Fruit fly (Drosophila melanogaster): Measurements from ENCODE around the gene Dhrs4.

Gene Dhrs4

dm6 chr3L:5145814-5146244 lies 4.4 kb upstream of the Dhrs4 start, which contains the start of the genes Fitm and AlaRS-m (continued):
- TF ChIP-seq crp (GFP tag; optimal IDR thresholded peaks at IDR 0.05) (peak; percentile 88 to 98), sr (GFP tag; IDR thresholded peaks at IDR 0.05) (no peak), Sry-β (GFP tag; optimal IDR thresholded peaks at IDR 0.05) (peak; percentile 42), Blimp-1 (GFP tag; optimal IDR thresholded peaks at IDR 0.05) (peak; percentile 99), Neu2 (GFP tag; optimal IDR thresholded peaks at IDR 0.05; ENCODE audit: borderline replicate concordance) (no peak), BEAF-32 (GFP tag; optimal IDR thresholded peaks at IDR 0.05) (peak; percentile 0), CG12769 (tag; optimal IDR thresholded peaks at IDR 0.05) (no peak), HmgZ (tag; optimal IDR thresholded peaks at IDR 0.05) (peak; percentile 41), Mad (GFP tag; optimal IDR thresholded peaks at IDR 0.05) (no peak), CG5180 (GFP tag; optimal IDR thresholded peaks at IDR 0.05) (no peak), MESR4 (GFP tag; optimal IDR thresholded peaks at IDR 0.05) (peak; percentile 68), CG11093 (GFP tag; IDR thresholded peaks at IDR 0.05) (no peak), hbn (GFP tag; IDR thresholded peaks at IDR 0.05; ENCODE audit: partially characterized antibody) (0 out of 2 replicates have a peak, but pooled peaks have one; percentile 29), CG16815 (GFP tag; optimal IDR thresholded peaks at IDR 0.05) (no peak), CG12942 (GFP tag; optimal IDR thresholded peaks at IDR 0.05) (no peak), pnt (GFP tag; optimal IDR thresholded peaks at IDR 0.05) (no peak), E2f1 (GFP tag; IDR thresholded peaks at IDR 0.05) (no peak), Med (GFP tag) (peak; percentile 68), sens-2 (GFP tag; IDR thresholded peaks at IDR 0.05) (0 out of 2 replicates have a peak, but pooled peaks have one; percentile 12), Sin3A (optimal IDR thresholded peaks at IDR 0.05) (peak; percentile 46), CG13287 (GFP tag; IDR thresholded peaks at IDR 0.05; ENCODE audit: partially characterized antibody) (peak; percentile 51; the same call in 1 of the 2 replicates), kah (GFP tag; optimal IDR thresholded peaks at IDR 0.05) (no peak), C15 (GFP tag; IDR thresholded peaks at IDR 0.05) (no peak), seq (GFP tag; IDR thresholded peaks at IDR 0.05) (no peak), oc (tag; optimal IDR thresholded peaks at IDR 0.05) (no peak), mirr (GFP tag; optimal IDR thresholded peaks at IDR 0.05) (no peak), pita (GFP tag; optimal IDR thresholded peaks at IDR 0.05) (no peak), vnd (GFP tag; IDR thresholded peaks at IDR 0.05; ENCODE audit: partially characterized antibody) (no peak), zen (tag; optimal IDR thresholded peaks at IDR 0.05) (no peak), stwl (tag; optimal IDR thresholded peaks at IDR 0.05) (peak; percentile 30), CG15601 (tag; optimal IDR thresholded peaks at IDR 0.05) (no peak), CG17385 (GFP tag; optimal IDR thresholded peaks at IDR 0.05) (no peak), CG4617 (GFP tag; optimal IDR thresholded peaks at IDR 0.05; ENCODE audit: borderline replicate concordance) (peak; percentile 42), Ada2b (GFP tag; IDR thresholded peaks at IDR 0.05) (no peak), Pdp1 (GFP tag; optimal IDR thresholded peaks at IDR 0.05) (peak in 1 of 2 experiments; percentile 2), CoRest (tag; optimal IDR thresholded peaks at IDR 0.05) (no peak), CG42726 (GFP tag; IDR thresholded peaks at IDR 0.05; ENCODE audit: partially characterized antibody) (no peak), scrt (GFP tag; optimal IDR thresholded peaks at IDR 0.05) (peak; percentile 88), CG3163 (GFP tag; optimal IDR thresholded peaks at IDR 0.05) (no peak), unc-4 (GFP tag; IDR thresholded peaks at IDR 0.05; ENCODE audit: partially characterized antibody) (0 out of 2 replicates have a peak, but pooled peaks have one; percentile 25), CG17612 (GFP tag; IDR thresholded peaks at IDR 0.05) (no peak), Dref (GFP tag; IDR thresholded peaks at IDR 0.05) (0 out of 2 replicates have a peak, but pooled peaks have one; percentile 28), Bgb (GFP tag; IDR thresholded peaks at IDR 0.05; ENCODE audit: partially characterized antibody) (peak; percentile 45; the same call in 1 of the 2 replicates), kay (GFP tag; optimal IDR thresholded peaks at IDR 0.05) (no peak), Fer1 (GFP tag; optimal IDR thresholded peaks at IDR 0.05) (peak; percentile 7), CG10654 (GFP tag; optimal IDR thresholded peaks at IDR 0.05) (no peak), E2f2 (GFP tag; IDR thresholded peaks at IDR 0.05) (peak; percentile 60), CG1602 (GFP tag; optimal IDR thresholded peaks at IDR 0.05) (no peak), CG3838 (GFP tag; optimal IDR thresholded peaks at IDR 0.05) (no peak)
